Worm (Caenorhabditis elegans) whole organism, L1 larva: ENCODE data around the gene eri-1.
A peak's percentile ranks its signal among the peaks of the same experiment; 100 is the strongest.

Experiments
- C04F5.9 ChIP-seq: sonication (generic microtip); optimal IDR thresholded peaks from 2 replicates; lab custom pipeline; 2016; ENCODE audit warnings: missing genetic modification characterization, missing compliant biosample characterization
- C16A3.4 ChIP-seq: fragments of 150-350 bp; optimal IDR thresholded peaks from 2 replicates; lab custom pipeline; 2014; ENCODE audit warnings: missing biosample characterization, missing genetic modification characterization
- F16B12.6 ChIP-seq: fragments of 150-350 bp; optimal IDR thresholded peaks from 2 replicates; lab custom pipeline; 2014; ENCODE audit warnings: missing biosample characterization, missing genetic modification characterization
- Y116A8C.19 ChIP-seq: sonication (generic microtip); optimal IDR thresholded peaks from 2 replicates; lab custom pipeline; 2016; ENCODE audit warnings: missing compliant biosample characterization, missing genetic modification characterization, borderline replicate concordance
- aha-1 ChIP-seq: fragments of 150-350 bp; optimal IDR thresholded peaks from 2 replicates; lab custom pipeline; 2014; ENCODE audit warnings: missing biosample characterization, missing genetic modification characterization
- alr-1 ChIP-seq: fragments of 200-800 bp; sonication (Bioruptor generic); optimal IDR thresholded peaks from 2 replicates; lab custom pipeline; 2018; ENCODE audit warnings: borderline replicate concordance, mild to moderate bottlenecking, missing genetic modification characterization, missing compliant biosample characterization
- ama-1 ChIP-seq: fragments of 150-350 bp; optimal IDR thresholded peaks from 2 replicates; lab custom pipeline; 2014
- blmp-1 ChIP-seq: fragments of 150-350 bp; optimal IDR thresholded peaks from 2 replicates; lab custom pipeline; 2014; ENCODE audit warnings: missing biosample characterization, missing genetic modification characterization
- ceh-82 ChIP-seq, 3 experiments: fragments of 150-350 bp in 1 of 3; sonication (generic microtip) in 2 of 3; optimal IDR thresholded peaks; 2 replicates each; lab custom pipeline; 2014 to 2017; ENCODE audit warnings: missing biosample characterization in 3 of 3, missing genetic modification characterization in 3 of 3
- ceh-88 ChIP-seq: fragments of 200-800 bp; sonication (Bioruptor generic); IDR thresholded peaks from 2 replicates; pipeline ENCODE4 v1.3.6; 2022; ENCODE audit warnings: missing genetic modification characterization, missing compliant biosample characterization
- ceh-90 ChIP-seq: sonication (generic microtip); optimal IDR thresholded peaks from 2 replicates; lab custom pipeline; 2016; ENCODE audit warnings: missing genetic modification characterization, missing compliant biosample characterization
- ces-1 ChIP-seq: fragments of 150-350 bp; optimal IDR thresholded peaks from 2 replicates; lab custom pipeline; 2014; ENCODE audit warnings: missing biosample characterization, missing genetic modification reagents, missing genetic modification characterization
- dpl-1 ChIP-seq, 3 experiments: fragments of 150-350 bp in 2 of 3; sonication (generic microtip) in 1 of 3; optimal IDR thresholded peaks; 2 replicates each; lab custom pipeline; 2014 to 2017; ENCODE audit warnings: missing biosample characterization in 3 of 3, missing genetic modification characterization in 3 of 3, missing genetic modification reagents in 3 of 3
- dsc-1 ChIP-seq: sonication (generic microtip); optimal IDR thresholded peaks from 2 replicates; lab custom pipeline; 2016; ENCODE audit warnings: mild to moderate bottlenecking, missing genetic modification characterization, missing compliant biosample characterization
- efl-1 ChIP-seq, 4 experiments: fragments of 150-350 bp; optimal IDR thresholded peaks in 3 of 4; peaks in 1 of 4; 1 replicate in 1 of 4; 2 replicates in 3 of 4; lab custom pipeline; 2014; ENCODE audit warnings: missing biosample characterization in 2 of 4, missing genetic modification characterization in 2 of 4, missing genetic modification reagents in 2 of 4
- egl-27 ChIP-seq, 2 experiments: fragments of 150-350 bp in 1 of 2; sonication (generic microtip); optimal IDR thresholded peaks; 3 replicates each; lab custom pipeline; 2017 to 2018; ENCODE audit warnings: missing biosample characterization in 2 of 2, missing genetic modification characterization in 2 of 2, missing genetic modification reagents in 2 of 2
- elt-2 ChIP-seq: sonication (generic microtip); optimal IDR thresholded peaks from 2 replicates; lab custom pipeline; 2016; ENCODE audit warnings: missing genetic modification characterization, mild to moderate bottlenecking, inconsistent platforms, missing compliant biosample characterization, missing genetic modification reagents
- elt-3 ChIP-seq, 6 experiments: fragments of 150-350 bp in 1 of 6; sonication (generic microtip); optimal IDR thresholded peaks; 2 replicates each; lab custom pipeline; 2017 to 2018; ENCODE audit warnings: missing biosample characterization in 6 of 6, missing genetic modification characterization in 6 of 6, inconsistent platforms in 1 of 6
- ets-5 ChIP-seq: fragments of 200-800 bp; sonication (Bioruptor generic); IDR thresholded peaks from 2 replicates; pipeline ENCODE4 v1.3.6; 2022; ENCODE audit warnings: missing genetic modification characterization, missing compliant biosample characterization
- isw-1 ChIP-seq: fragments of 200-800 bp; sonication (Bioruptor generic); IDR thresholded peaks from 2 replicates; pipeline ENCODE4 v1.3.6; 2022; ENCODE audit warnings: missing genetic modification characterization, missing compliant biosample characterization
- jun-1 ChIP-seq: fragments of 150-350 bp; optimal IDR thresholded peaks from 2 replicates; lab custom pipeline; 2014; ENCODE audit warnings: missing biosample characterization, missing genetic modification reagents, missing genetic modification characterization
- lin-13 ChIP-seq: fragments of 150-350 bp; optimal IDR thresholded peaks from 2 replicates; lab custom pipeline; 2014; ENCODE audit warnings: missing biosample characterization, missing genetic modification reagents, missing genetic modification characterization
- lin-14 ChIP-seq: fragments of 200-800 bp; sonication (Bioruptor generic); optimal IDR thresholded peaks from 2 replicates; lab custom pipeline; 2018; ENCODE audit warnings: mild to moderate bottlenecking, missing genetic modification characterization, moderate library complexity, missing compliant biosample characterization
- lin-35 ChIP-seq, 2 experiments: fragments of 150-350 bp; optimal IDR thresholded peaks; 2 replicates each; lab custom pipeline; 2014; ENCODE audit warnings: missing biosample characterization in 2 of 2, missing genetic modification characterization in 2 of 2, missing genetic modification reagents in 2 of 2
- mab-9 ChIP-seq: fragments of 200-800 bp; sonication (Bioruptor generic); IDR thresholded peaks from 2 replicates; pipeline ENCODE4 v1.3.6; 2022; ENCODE audit warnings: missing genetic modification reagents, missing genetic modification characterization, missing compliant biosample characterization
- mef-2 ChIP-seq: fragments of 150-350 bp; optimal IDR thresholded peaks from 2 replicates; lab custom pipeline; 2014; ENCODE audit warnings: missing biosample characterization, missing genetic modification characterization
- mep-1 ChIP-seq: fragments of 150-350 bp; optimal IDR thresholded peaks from 2 replicates; lab custom pipeline; 2014; ENCODE audit warnings: missing biosample characterization, missing genetic modification characterization
- nhr-11 ChIP-seq: fragments of 150-350 bp; optimal IDR thresholded peaks from 2 replicates; lab custom pipeline; 2014; ENCODE audit warnings: missing biosample characterization, missing genetic modification characterization
- nhr-19 ChIP-seq: fragments of 200-800 bp; sonication (Bioruptor generic); conservative IDR thresholded peaks from 2 replicates; pipeline ENCODE4 v1.3.6; 2022; ENCODE audit warnings: missing genetic modification characterization, missing compliant biosample characterization
- nhr-28 ChIP-seq: fragments of 150-350 bp; optimal IDR thresholded peaks from 2 replicates; lab custom pipeline; 2014; ENCODE audit warnings: missing biosample characterization, missing genetic modification characterization
- nhr-76 ChIP-seq: sonication (generic microtip); optimal IDR thresholded peaks from 2 replicates; lab custom pipeline; 2017; ENCODE audit warnings: missing biosample characterization, missing genetic modification characterization
- nhr-77 ChIP-seq: fragments of 150-350 bp; optimal IDR thresholded peaks from 2 replicates; lab custom pipeline; 2014; ENCODE audit warnings: missing biosample characterization, missing genetic modification characterization
- nhr-84 ChIP-seq: sonication (generic microtip); optimal IDR thresholded peaks from 2 replicates; lab custom pipeline; 2017; ENCODE audit warnings: missing biosample characterization, missing genetic modification characterization
- nhr-85 ChIP-seq: sonication (generic microtip); peaks from one replicate; lab custom pipeline; 2016; ENCODE audit warnings: missing genetic modification characterization, inconsistent platforms, missing compliant biosample characterization
- pag-3 ChIP-seq: sonication (generic microtip); optimal IDR thresholded peaks from 2 replicates; lab custom pipeline; 2017; ENCODE audit warnings: missing genetic modification characterization, mild to moderate bottlenecking, missing compliant biosample characterization, antibody characterized with exemption, borderline replicate concordance; ENCODE audit not compliant: insufficient read depth
- pqm-1 ChIP-seq: sonication (generic microtip); optimal IDR thresholded peaks from 3 replicates; lab custom pipeline; 2017; ENCODE audit warnings: missing biosample characterization, missing genetic modification characterization
- snpc-4 ChIP-seq: fragments of 150-350 bp; optimal IDR thresholded peaks from 2 replicates; lab custom pipeline; 2014; ENCODE audit warnings: missing biosample characterization, missing genetic modification characterization
- sox-4 ChIP-seq: sonication (generic microtip); optimal IDR thresholded peaks from 2 replicates; lab custom pipeline; 2016; ENCODE audit warnings: missing genetic modification characterization, missing compliant biosample characterization
- sptf-1 ChIP-seq: fragments of 150-350 bp; optimal IDR thresholded peaks from 2 replicates; lab custom pipeline; 2014; ENCODE audit warnings: missing biosample characterization, missing genetic modification characterization
- sup-37 ChIP-seq: fragments of 200-800 bp; sonication (Bioruptor generic); optimal IDR thresholded peaks from 2 replicates; lab custom pipeline; 2018; ENCODE audit warnings: mild to moderate bottlenecking, missing genetic modification characterization, missing compliant biosample characterization
- swsn-7 ChIP-seq: sonication (generic microtip); optimal IDR thresholded peaks from 2 replicates; lab custom pipeline; 2016; ENCODE audit warnings: missing genetic modification characterization, missing compliant biosample characterization
- tlp-1 ChIP-seq: fragments of 150-350 bp; optimal IDR thresholded peaks from 2 replicates; lab custom pipeline; 2014; ENCODE audit warnings: missing biosample characterization, missing genetic modification characterization
- unc-130 ChIP-seq: fragments of 150-350 bp; optimal IDR thresholded peaks from 2 replicates; lab custom pipeline; 2017; ENCODE audit warnings: missing biosample characterization, missing genetic modification characterization, inconsistent platforms
- unc-30 ChIP-seq: sonication (generic microtip); optimal IDR thresholded peaks from 2 replicates; lab custom pipeline; 2017; ENCODE audit warnings: missing biosample characterization, missing genetic modification characterization
- unc-62 ChIP-seq: fragments of 150-350 bp; optimal IDR thresholded peaks from 2 replicates; lab custom pipeline; 2014; ENCODE audit warnings: missing biosample characterization, missing genetic modification reagents, missing genetic modification characterization
- unc-86 ChIP-seq: sonication (generic microtip); optimal IDR thresholded peaks from 2 replicates; lab custom pipeline; 2016; ENCODE audit warnings: missing genetic modification characterization, missing compliant biosample characterization
- unc-98 ChIP-seq: fragments of 200-800 bp; sonication (Bioruptor generic); IDR thresholded peaks from 2 replicates; pipeline ENCODE4 v1.3.6; 2022; ENCODE audit warnings: missing genetic modification characterization, missing compliant biosample characterization
- vab-15 ChIP-seq: sonication (generic microtip); optimal IDR thresholded peaks from 2 replicates; lab custom pipeline; 2017; ENCODE audit warnings: missing genotype, mild to moderate bottlenecking, missing genetic modification characterization, missing compliant biosample characterization
- ztf-11 ChIP-seq, 2 experiments: sonication (generic microtip); optimal IDR thresholded peaks; 2 replicates each; lab custom pipeline; 2016 to 2017; ENCODE audit warnings: missing genetic modification characterization in 2 of 2, missing biosample characterization in 1 of 2, missing compliant biosample characterization in 1 of 2
- ztf-4 ChIP-seq: fragments of 150-350 bp; optimal IDR thresholded peaks from 2 replicates; lab custom pipeline; 2014; ENCODE audit warnings: missing biosample characterization, missing genetic modification characterization

The eri-1 gene

ce11 chrIV:393409-393930 is 26.3 kb downstream of the eri-1 start, which contains the start of the genes T07A9.15 and nog-1 (continued):
- TF ChIP-seq nhr-84 (tag; lab: Kevin White, UChicago) (no peak), alr-1 (tag; lab: Kevin White, UChicago) (no peak), ets-5 (GFP tag; lab: Robert Waterston, UW) (no peak), sptf-1 (tag; lab: Kevin White, UChicago) (no peak), ama-1 (lab: Kevin White, UChicago) (no peak), mep-1 (peak; percentile 89), ztf-4 (tag; lab: Kevin White, UChicago) (peak; percentile 32), F16B12.6 (peak; percentile 98), nhr-28 (tag; lab: Kevin White, UChicago) (no peak), ztf-11 (tag; optimal IDR thresholded peaks at IDR 0.05; lab: Kevin White, UChicago) (peak in 1 of 2 experiments; percentile 52), mab-9 (no peak), nhr-11 (tag; lab: Kevin White, UChicago) (no peak), unc-30 (no peak), dpl-1 (GFP tag; optimal IDR thresholded peaks at IDR 0.05; lab: Kevin White, UChicago) (peak; percentile 71 to 75 (median 73)), C16A3.4 (tag; lab: Kevin White, UChicago) (peak; percentile 78), unc-62 (GFP tag; lab: Kevin White, UChicago) (no peak), nhr-77 (peak; percentile 53), lin-14 (GFP tag; lab: Kevin White, UChicago) (no peak), lin-13 (peak; percentile 44), snpc-4 (tag; lab: Kevin White, UChicago) (peak; percentile 36), sox-4 (tag; lab: Kevin White, UChicago) (peak; percentile 6), Y116A8C.19 (no peak), pqm-1 (tag; lab: Kevin White, UChicago) (no peak), nhr-85 (peak; percentile 69), aha-1 (tag; lab: Kevin White, UChicago) (no peak), sup-37 (GFP tag; lab: Kevin White, UChicago) (no peak), ceh-90 (tag; lab: Kevin White, UChicago) (no peak), lin-35 (GFP tag; optimal IDR thresholded peaks at IDR 0.05; lab: Kevin White, UChicago) (peak; percentile 80 to 87), elt-3 (tag; optimal IDR thresholded peaks at IDR 0.05; lab: Kevin White, UChicago) (peak in 2 of 6 experiments; percentile 22 to 48), mef-2 (no peak), efl-1 (optimal IDR thresholded peaks at IDR 0.05; lab: Kevin White, UChicago) (peak; percentile 73 to 78), efl-1 (GFP tag; optimal IDR thresholded peaks at IDR 0.05 in 1 of 2; lab: Kevin White, UChicago) (peak; percentile 73 to 97), elt-2 (peak; percentile 7), egl-27 (tag; optimal IDR thresholded peaks at IDR 0.05; lab: Kevin White, UChicago) (no peak), nhr-19 (GFP tag; lab: Robert Waterston, UW) (peak; percentile 54), isw-1 (peak; percentile 56), vab-15 (peak; percentile 49), ceh-82 (tag; optimal IDR thresholded peaks at IDR 0.05; lab: Kevin White, UChicago) (peak; percentile 57 to 74 (median 71)), C04F5.9 (tag; lab: Kevin White, UChicago) (peak; percentile 7)

ce11 chrIV:390279-390678 is 29.5 kb downstream of the eri-1 start, which contains the start of the genes ears-2 and uncp-18:
TSS of gene ears-2 (minus strand) at chrIV:390468.
TSS of gene uncp-18 (plus strand) at chrIV:390560.
- TF ChIP-seq ceh-88 (GFP tag; lab: Robert Waterston, UW) = peak; percentile 65
- no peak for TF ChIP-seq pqm-1 (tag; lab: Kevin White, UChicago)
- TF ChIP-seq blmp-1 (tag; lab: Kevin White, UChicago) = peak; percentile 77
- TF ChIP-seq ces-1 (GFP tag; lab: Kevin White, UChicago) = no peak
- TF ChIP-seq unc-98 (GFP tag; lab: Robert Waterston, UW) = peak; percentile 26; the same call in 1 of the 2 replicates
- peak; percentile 73 for TF ChIP-seq C04F5.9 (tag; lab: Kevin White, UChicago)
- peak; percentile 95 for TF ChIP-seq swsn-7 (tag; lab: Kevin White, UChicago)
- TF ChIP-seq efl-1 (optimal IDR thresholded peaks at IDR 0.05; lab: Kevin White, UChicago) = peak; percentile 80 to 81
- TF ChIP-seq efl-1 (GFP tag; optimal IDR thresholded peaks at IDR 0.05 in 1 of 2; lab: Kevin White, UChicago) = peak; percentile 69 to 98
- peak; percentile 67 for TF ChIP-seq jun-1 (tag; lab: Kevin White, UChicago)
- TF ChIP-seq nhr-77 = no peak
- peak; percentile 89 to 95 (median 92) for TF ChIP-seq ceh-82 (tag; optimal IDR thresholded peaks at IDR 0.05; lab: Kevin White, UChicago)
- peak; percentile 93 for TF ChIP-seq dsc-1
- TF ChIP-seq alr-1 (tag; lab: Kevin White, UChicago) = no peak
- peak; percentile 97 for TF ChIP-seq unc-130 (tag; lab: Kevin White, UChicago)
- no peak for TF ChIP-seq sptf-1 (tag; lab: Kevin White, UChicago)
- TF ChIP-seq Y116A8C.19 = peak; percentile 7
- TF ChIP-seq nhr-76 (tag; lab: Kevin White, UChicago) = no peak
- TF ChIP-seq tlp-1 (tag; lab: Kevin White, UChicago) = no peak
- no peak for TF ChIP-seq nhr-84 (tag; lab: Kevin White, UChicago)
- no peak for TF ChIP-seq pag-3
- TF ChIP-seq snpc-4 (tag; lab: Kevin White, UChicago) = peak; percentile 83
- TF ChIP-seq elt-2 = peak; percentile 74
- peak; percentile 89 for TF ChIP-seq unc-86 (tag; lab: Kevin White, UChicago)
- peak; percentile 5 for TF ChIP-seq ama-1 (lab: Kevin White, UChicago)
